Worm (Caenorhabditis elegans) whole organism, midembryonic: Measurements from ENCODE around the gene K08H2.4.

Source experiments
- T22C8.4 ChIP-seq: fragments of 200-800 bp; sonication (Bioruptor generic); IDR thresholded peaks from 2 replicates; pipeline ENCODE4 v1.3.6; 2022; ENCODE audit warnings: missing genetic modification characterization, missing compliant biosample characterization
- cog-1 ChIP-seq: sonication (generic microtip); optimal IDR thresholded peaks from 2 replicates; lab custom pipeline; 2016; ENCODE audit warnings: missing genetic modification characterization, missing compliant biosample characterization
- flt-1 ChIP-seq: fragments of 200-800 bp; sonication (Bioruptor generic); IDR thresholded peaks from 2 replicates; pipeline ENCODE4 v1.3.6; 2022; ENCODE audit warnings: missing genetic modification characterization, missing compliant biosample characterization
- klf-2 ChIP-seq: fragments of 200-800 bp; sonication (Bioruptor generic); conservative IDR thresholded peaks from 2 replicates; pipeline ENCODE4 v1.3.6; 2022; ENCODE audit warnings: missing genetic modification reagents, missing genetic modification characterization, missing compliant biosample characterization
- med-1 ChIP-seq: sonication (generic microtip); optimal IDR thresholded peaks from 2 replicates; lab custom pipeline; 2017; ENCODE audit warnings: missing genetic modification characterization, mild to moderate bottlenecking, missing compliant biosample characterization, antibody characterized with exemption, missing genetic modification reagents; ENCODE audit not compliant: insufficient read depth
- ref-1 ChIP-seq: fragments of 200-800 bp; sonication (Bioruptor generic); conservative IDR thresholded peaks from 2 replicates; pipeline ENCODE4 v1.3.6; 2022; ENCODE audit warnings: missing genetic modification reagents, missing genetic modification characterization, missing compliant biosample characterization
- tab-1 ChIP-seq: fragments of 200-800 bp; sonication (Bioruptor generic); IDR thresholded peaks from 2 replicates; pipeline ENCODE4 v1.3.6; 2022; ENCODE audit warnings: missing genetic modification characterization, missing compliant biosample characterization
- ztf-23 ChIP-seq: fragments of 200-800 bp; sonication (Bioruptor generic); IDR thresholded peaks from 2 replicates; pipeline ENCODE4 v1.3.6; 2022; ENCODE audit warnings: missing genetic modification reagents, missing genetic modification characterization, missing compliant biosample characterization
- ztf-29 ChIP-seq: fragments of 200-800 bp; sonication (Bioruptor generic); IDR thresholded peaks from 2 replicates; pipeline ENCODE4 v1.3.6; 2022; ENCODE audit warnings: missing genetic modification reagents, missing genetic modification characterization, missing compliant biosample characterization

- TF ChIP-seq med-1 (GFP tag; lab: Kevin White, UChicago) (no peak), cog-1 (tag; lab: Kevin White, UChicago) (no peak), ztf-23 (no peak), ztf-29 (GFP tag; lab: Robert Waterston, UW) (no peak), ref-1 (GFP tag; lab: Robert Waterston, UW) (no peak), klf-2 (GFP tag; lab: Robert Waterston, UW) (no peak), flt-1 (GFP tag; lab: Robert Waterston, UW) (no peak), T22C8.4 (GFP tag; lab: Robert Waterston, UW) (no peak), tab-1 (GFP tag; lab: Robert Waterston, UW) (no peak)
Observed at ce11 chrX:13284091-13284490, 45.8 kb downstream of the K08H2.4 start, which contains the start of gene cyp-14A4.
